Worm (Caenorhabditis elegans) whole organism, late embryonic: ENCODE measurements around the gene T07G12.3.

Source experiments
- ama-1 ChIP-seq: fragments of 150-350 bp; optimal IDR thresholded peaks from 2 replicates; lab custom pipeline; 2014
- elt-2 ChIP-seq: sonication (generic microtip); optimal IDR thresholded peaks from 2 replicates; lab custom pipeline; 2016; ENCODE audit warnings: missing genetic modification reagents, missing genetic modification characterization, missing compliant biosample characterization
- fkh-10 ChIP-seq: fragments of 150-350 bp; optimal IDR thresholded peaks from 2 replicates; lab custom pipeline; 2014; ENCODE audit warnings: missing biosample characterization, missing genetic modification reagents, missing genetic modification characterization
- lim-6 ChIP-seq: sonication (generic microtip); optimal IDR thresholded peaks from 2 replicates; lab custom pipeline; 2016; ENCODE audit warnings: missing genetic modification characterization, missing compliant biosample characterization
- madf-2 ChIP-seq: sonication (generic microtip); optimal IDR thresholded peaks from 2 replicates; lab custom pipeline; 2017; ENCODE audit warnings: missing genetic modification characterization, missing compliant biosample characterization
- nhr-11 ChIP-seq: fragments of 150-350 bp; optimal IDR thresholded peaks from 2 replicates; lab custom pipeline; 2014; ENCODE audit warnings: missing biosample characterization, missing genetic modification characterization
- pag-3 ChIP-seq: sonication (generic microtip); optimal IDR thresholded peaks from 2 replicates; lab custom pipeline; 2016; ENCODE audit warnings: missing compliant biosample characterization, missing genetic modification characterization, borderline replicate concordance
- pqm-1 ChIP-seq: sonication (generic microtip); optimal IDR thresholded peaks from 2 replicates; lab custom pipeline; 2016; ENCODE audit warnings: missing genetic modification characterization, missing compliant biosample characterization
- sox-4 ChIP-seq: sonication (generic microtip); optimal IDR thresholded peaks from 2 replicates; lab custom pipeline; 2017; ENCODE audit warnings: mild to moderate bottlenecking, missing genetic modification characterization, inconsistent platforms, missing compliant biosample characterization
- tbx-2 ChIP-seq: sonication (generic microtip); optimal IDR thresholded peaks from 2 replicates; lab custom pipeline; 2016; ENCODE audit warnings: missing genetic modification characterization, missing compliant biosample characterization

DNA sequence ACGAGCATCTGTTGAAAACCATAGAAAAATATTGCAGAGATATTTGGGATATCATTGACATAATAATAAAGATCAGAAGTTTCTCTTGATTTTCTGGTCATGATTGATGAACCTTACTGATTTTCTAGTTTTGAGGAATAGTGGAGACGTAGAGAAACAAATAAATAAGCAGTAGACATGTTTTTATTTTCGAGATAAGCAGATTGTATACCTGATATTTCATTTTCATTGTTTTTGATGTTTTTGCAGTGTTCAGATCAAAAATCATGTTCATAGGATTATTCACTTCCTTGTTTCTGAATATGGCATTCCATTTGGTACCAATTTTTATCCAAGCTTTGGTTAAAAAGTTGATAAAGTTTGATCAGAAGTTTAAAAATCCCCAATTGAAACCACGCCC, 4.8 kb downstream of the T07G12.3 start, which contains the start of gene T07G12.4:
- no peak for TF ChIP-seq madf-2
- no peak for TF ChIP-seq ama-1 (lab: Kevin White, UChicago)
- TF ChIP-seq pag-3 (tag; lab: Kevin White, UChicago), result no peak
- no peak for TF ChIP-seq pqm-1 (tag; lab: Kevin White, UChicago)
- TF ChIP-seq elt-2 (tag; lab: Kevin White, UChicago), result no peak
- no peak for TF ChIP-seq tbx-2 (tag; lab: Kevin White, UChicago)
- TF ChIP-seq sox-4 (tag; lab: Kevin White, UChicago), result no peak
- no peak for TF ChIP-seq fkh-10 (GFP tag; lab: Kevin White, UChicago)
- no peak for TF ChIP-seq lim-6
- no peak for TF ChIP-seq nhr-11 (tag; lab: Kevin White, UChicago)
